Fruit fly (Drosophila melanogaster) whole organism, embryonic: Measurements from ENCODE around the gene CG9672.

Experiments
- Abd-B ChIP-seq: fragments of 200-800 bp; sonication (Bioruptor generic); optimal IDR thresholded peaks from 2 replicates; lab custom pipeline; 2018; ENCODE audit warnings: missing biosample characterization, mild to moderate bottlenecking, missing genetic modification characterization, moderate library complexity
- Atf-2 ChIP-seq: fragments of 200-800 bp; sonication (Bioruptor generic); optimal IDR thresholded peaks from 2 replicates; lab custom pipeline; 2016; ENCODE audit warnings: missing biosample characterization, missing genetic modification characterization
- C15 ChIP-seq: fragments of 200-800 bp; sonication (Bioruptor generic); IDR thresholded peaks from 3 replicates; pipeline ENCODE4 v1.3.6; 2022; ENCODE audit warnings: missing biosample characterization, missing genetic modification characterization
- CG10654 ChIP-seq: fragments of 200-800 bp; sonication (Bioruptor generic); optimal IDR thresholded peaks from 2 replicates; lab custom pipeline; 2016; ENCODE audit warnings: missing biosample characterization, missing genetic modification characterization
- CG11456 ChIP-seq: fragments of 200-800 bp; sonication (Bioruptor generic); IDR thresholded peaks from 3 replicates; pipeline ENCODE4 v1.3.6; 2022; ENCODE audit warnings: missing biosample characterization, missing genetic modification characterization
- CG12071 ChIP-seq: fragments of 200-800 bp; sonication (Bioruptor generic); optimal IDR thresholded peaks from 3 replicates; lab custom pipeline; 2018; ENCODE audit warnings: missing biosample characterization, mild to moderate bottlenecking, missing genetic modification characterization
- CG13624 ChIP-seq: fragments of 200-800 bp; sonication (Bioruptor generic); optimal IDR thresholded peaks from 2 replicates; lab custom pipeline; 2016; ENCODE audit warnings: missing biosample characterization, missing genetic modification characterization
- CG15479 ChIP-seq: fragments of 200-800 bp; sonication (Bioruptor generic); optimal IDR thresholded peaks from 3 replicates; lab custom pipeline; 2019; ENCODE audit warnings: missing biosample characterization, mild to moderate bottlenecking, missing genetic modification characterization, moderate library complexity
- CG17361 ChIP-seq: fragments of 200-800 bp; sonication (Bioruptor generic); IDR thresholded peaks from 3 replicates; pipeline ENCODE4 v1.3.6; 2022; ENCODE audit warnings: missing biosample characterization, missing genetic modification characterization
- CG18476 ChIP-seq: fragments of 200-800 bp; sonication (Bioruptor generic); optimal IDR thresholded peaks from 2 replicates; lab custom pipeline; 2016; ENCODE audit warnings: missing biosample characterization, mild to moderate bottlenecking, missing genetic modification characterization
- CG2202 ChIP-seq: fragments of 200-800 bp; sonication (Bioruptor generic); optimal IDR thresholded peaks from 2 replicates; lab custom pipeline; 2018; ENCODE audit warnings: missing biosample characterization, mild to moderate bottlenecking, missing genetic modification characterization
- CG3838 ChIP-seq: fragments of 200-800 bp; sonication (Bioruptor generic); optimal IDR thresholded peaks from 3 replicates; lab custom pipeline; 2016; ENCODE audit warnings: missing biosample characterization, missing genetic modification characterization
- CG6254 ChIP-seq: fragments of 200-800 bp; sonication (Bioruptor generic); optimal IDR thresholded peaks from 3 replicates; lab custom pipeline; 2017; ENCODE audit warnings: mild to moderate bottlenecking, missing biosample characterization, missing genetic modification reagents, missing genetic modification characterization
- CG7963 ChIP-seq: fragments of 200-800 bp; sonication (Bioruptor generic); IDR thresholded peaks from 3 replicates; pipeline ENCODE4 v1.3.6; 2022; ENCODE audit warnings: missing biosample characterization, missing genetic modification characterization; ENCODE audit not compliant: partially characterized antibody
- CG8089 ChIP-seq: fragments of 200-800 bp; sonication (Bioruptor generic); optimal IDR thresholded peaks from 3 replicates; lab custom pipeline; 2016; ENCODE audit warnings: missing biosample characterization, missing genetic modification characterization
- CG8290 ChIP-seq, 3 experiments: fragments of 200-800 bp; sonication (Bioruptor generic); optimal IDR thresholded peaks; 2 replicates each; lab custom pipeline; 2016 to 2019; ENCODE audit warnings: missing biosample characterization in 3 of 3, missing genetic modification characterization in 3 of 3, mild to moderate bottlenecking in 2 of 3, moderate library complexity in 1 of 3
- CG8924 ChIP-seq: fragments of 200-800 bp; optimal IDR thresholded peaks from 3 replicates; lab custom pipeline; 2019; ENCODE audit warnings: missing biosample characterization, mild to moderate bottlenecking, missing genetic modification characterization, moderate library complexity
- Camta ChIP-seq: fragments of 200-800 bp; sonication (Bioruptor generic); optimal IDR thresholded peaks from 2 replicates; lab custom pipeline; 2016; ENCODE audit warnings: missing biosample characterization, missing genetic modification characterization
- Dad ChIP-seq: fragments of 200-800 bp; sonication (Bioruptor generic); optimal IDR thresholded peaks from 3 replicates; lab custom pipeline; 2016; ENCODE audit warnings: missing biosample characterization, missing genetic modification characterization
- Dp ChIP-seq: fragments of 200-800 bp; sonication (Bioruptor generic); optimal IDR thresholded peaks from 2 replicates; lab custom pipeline; 2018; ENCODE audit warnings: missing biosample characterization, mild to moderate bottlenecking, missing genetic modification characterization, moderate library complexity
- ERR ChIP-seq: fragments of 200-800 bp; sonication (Bioruptor generic); optimal IDR thresholded peaks from 2 replicates; lab custom pipeline; 2016; ENCODE audit warnings: missing biosample characterization, missing genetic modification characterization
- Fer2 ChIP-seq: fragments of 200-800 bp; sonication (Bioruptor generic); optimal IDR thresholded peaks from 2 replicates; lab custom pipeline; 2018; ENCODE audit warnings: missing biosample characterization, mild to moderate bottlenecking, missing genetic modification characterization, moderate library complexity
- Fer3 ChIP-seq: fragments of 200-800 bp; sonication (Bioruptor generic); optimal IDR thresholded peaks from 2 replicates; lab custom pipeline; 2018; ENCODE audit warnings: missing biosample characterization, mild to moderate bottlenecking, missing genetic modification characterization, moderate library complexity
- Hsf ChIP-seq: fragments of 200-800 bp; sonication (Bioruptor generic); optimal IDR thresholded peaks from 3 replicates; lab custom pipeline; 2016; ENCODE audit warnings: missing biosample characterization, missing genetic modification characterization
- Lpt ChIP-seq: fragments of >200 bp; optimal IDR thresholded peaks from 2 replicates; lab custom pipeline; 2018; ENCODE audit warnings: missing biosample characterization, missing genetic modification characterization
- MBD-R2 ChIP-seq: fragments of 200-800 bp; sonication (Bioruptor generic); IDR thresholded peaks from 2 replicates; pipeline ENCODE4 v1.3.6; 2022; ENCODE audit warnings: missing biosample characterization, missing genetic modification characterization
- Mad ChIP-seq: fragments of 200-800 bp; sonication (Bioruptor generic); optimal IDR thresholded peaks from 2 replicates; lab custom pipeline; 2016; ENCODE audit warnings: missing biosample characterization, missing genetic modification characterization
- Mrtf ChIP-seq: fragments of 200-800 bp; sonication (Bioruptor generic); IDR thresholded peaks from 3 replicates; pipeline ENCODE4 v1.3.6; 2022; ENCODE audit warnings: missing biosample characterization, missing genetic modification characterization
- Myb ChIP-seq: fragments of 200-800 bp; sonication (Bioruptor generic); optimal IDR thresholded peaks from 2 replicates; lab custom pipeline; 2016; ENCODE audit warnings: missing biosample characterization, missing genetic modification characterization
- Sin3A ChIP-seq: fragments of >200 bp; optimal IDR thresholded peaks from 2 replicates; lab custom pipeline; 2018
- cato ChIP-seq: fragments of 200-800 bp; sonication (Bioruptor generic); optimal IDR thresholded peaks from 2 replicates; lab custom pipeline; 2016; ENCODE audit warnings: missing biosample characterization, missing genetic modification characterization, borderline replicate concordance
- cg ChIP-seq: fragments of 200-800 bp; sonication (Bioruptor generic); optimal IDR thresholded peaks from 3 replicates; lab custom pipeline; 2019; ENCODE audit warnings: missing biosample characterization, mild to moderate bottlenecking, missing genetic modification characterization, moderate library complexity
- chm ChIP-seq: fragments of 200-800 bp; sonication (Bioruptor generic); IDR thresholded peaks from 2 replicates; pipeline ENCODE4 v1.3.6; 2022; ENCODE audit warnings: missing biosample characterization, missing genetic modification characterization
- ci ChIP-seq: fragments of 200-800 bp; sonication (Bioruptor generic); IDR thresholded peaks from 3 replicates; pipeline ENCODE4 v1.3.6; 2022; ENCODE audit warnings: missing biosample characterization, missing genetic modification characterization
- cwo ChIP-seq: fragments of 200-800 bp; sonication (Bioruptor generic); optimal IDR thresholded peaks from 3 replicates; lab custom pipeline; 2017; ENCODE audit warnings: missing biosample characterization, missing genetic modification characterization, mild to moderate bottlenecking, moderate library complexity, missing genetic modification reagents
- fd64A ChIP-seq: fragments of 200-800 bp; sonication (Bioruptor generic); optimal IDR thresholded peaks from 3 replicates; lab custom pipeline; 2018; ENCODE audit warnings: missing biosample characterization, mild to moderate bottlenecking, missing genetic modification characterization
- ftz-f1 ChIP-seq: fragments of 200-800 bp; sonication (Bioruptor generic); optimal IDR thresholded peaks from 2 replicates; lab custom pipeline; 2016; ENCODE audit warnings: missing biosample characterization, missing genetic modification characterization
- gfzf ChIP-seq: fragments of 200-800 bp; sonication (Bioruptor generic); optimal IDR thresholded peaks from 2 replicates; lab custom pipeline; 2016; ENCODE audit warnings: missing biosample characterization, mild to moderate bottlenecking, missing genetic modification characterization, moderate library complexity
- gt ChIP-seq: fragments of 200-800 bp; sonication (Bioruptor generic); IDR thresholded peaks from 2 replicates; pipeline ENCODE4 v1.3.6; 2022; ENCODE audit warnings: missing biosample characterization, missing genetic modification characterization
- lilli ChIP-seq: fragments of 200-800 bp; sonication (Bioruptor generic); optimal IDR thresholded peaks from 3 replicates; lab custom pipeline; 2016; ENCODE audit warnings: missing biosample characterization, missing genetic modification characterization
- nerfin-2 ChIP-seq: fragments of 200-800 bp; sonication (Bioruptor generic); IDR thresholded peaks from 2 replicates; pipeline ENCODE4 v1.3.6; 2022; ENCODE audit warnings: missing biosample characterization, missing genetic modification characterization; ENCODE audit not compliant: partially characterized antibody
- peb ChIP-seq: fragments of 200-800 bp; sonication (Bioruptor generic); IDR thresholded peaks from 2 replicates; pipeline ENCODE4 v1.3.6; 2022; ENCODE audit warnings: missing biosample characterization, missing genetic modification characterization
- repo ChIP-seq: fragments of 200-800 bp; sonication (Bioruptor generic); optimal IDR thresholded peaks from 2 replicates; lab custom pipeline; 2016; ENCODE audit warnings: missing biosample characterization, missing genetic modification characterization
- rib ChIP-seq: fragments of 200-800 bp; sonication (Bioruptor generic); IDR thresholded peaks from 2 replicates; pipeline ENCODE4 v1.3.6; 2022; ENCODE audit warnings: missing biosample characterization, missing genetic modification characterization
- so ChIP-seq: fragments of 200-800 bp; sonication (Bioruptor generic); IDR thresholded peaks from 3 replicates; pipeline ENCODE4 v1.3.6; 2022; ENCODE audit warnings: missing biosample characterization, missing genetic modification characterization
- sqz ChIP-seq: fragments of 200-800 bp; sonication (Bioruptor generic); optimal IDR thresholded peaks from 3 replicates; lab custom pipeline; 2018; ENCODE audit warnings: missing biosample characterization, mild to moderate bottlenecking, missing genetic modification characterization
- ssp ChIP-seq: fragments of 200-800 bp; sonication (Bioruptor generic); IDR thresholded peaks from 2 replicates; pipeline ENCODE4 v1.3.6; 2022; ENCODE audit warnings: missing biosample characterization, missing genetic modification characterization
- tap ChIP-seq: fragments of 200-800 bp; optimal IDR thresholded peaks from 3 replicates; lab custom pipeline; 2019; ENCODE audit warnings: missing biosample characterization, mild to moderate bottlenecking, missing genetic modification characterization, moderate library complexity

CG9672 gene

dm6 chrX:16723203-16724173 lies 16.8 kb upstream of the CG9672 start (continued):
- TF ChIP-seq Mrtf (GFP tag; lab: Robert Waterston, UW) (no peak), CG17361 (GFP tag; lab: Robert Waterston, UW) (peak; percentile 76; the same call in 2 of the 3 replicates), Myb (peak; percentile 23), CG12071 (GFP tag; lab: Kevin White, UChicago) (peak; percentile 17), rib (GFP tag; lab: Robert Waterston, UW) (0 out of 2 replicates have a peak, but pooled peaks have one; percentile 13), Dp (no peak), gt (GFP tag; lab: Robert Waterston, UW) (no peak), Sin3A (lab: Kevin White, UChicago) (no peak), cg (GFP tag; lab: Kevin White, UChicago) (peak; percentile 56), Hsf (peak; percentile 63), Dad (GFP tag; lab: Kevin White, UChicago) (no peak), fd64A (GFP tag; lab: Kevin White, UChicago) (no peak), Mad (GFP tag; lab: Kevin White, UChicago) (peak; percentile 38), repo (GFP tag; lab: Kevin White, UChicago) (no peak), Fer3 (peak; percentile 58), cwo (GFP tag; lab: Kevin White, UChicago) (peak; percentile 24), CG13624 (no peak), CG15479 (no peak), ftz-f1 (no peak), CG8290 (GFP tag; optimal IDR thresholded peaks at IDR 0.05; lab: Kevin White, UChicago) (no peak), CG8290 (tag; optimal IDR thresholded peaks at IDR 0.05; lab: Kevin White, UChicago) (peak in 1 of 2 experiments; percentile 2), C15 (GFP tag; lab: Robert Waterston, UW) (no peak), Lpt (GFP tag; lab: Kevin White, UChicago) (no peak), sqz (GFP tag; lab: Kevin White, UChicago) (no peak), Atf-2 (GFP tag; lab: Kevin White, UChicago) (peak; percentile 59), chm (GFP tag; lab: Robert Waterston, UW) (no peak), CG18476 (GFP tag; lab: Kevin White, UChicago) (peak; percentile 6), ci (GFP tag; lab: Robert Waterston, UW) (peak; percentile 80), Abd-B (GFP tag; lab: Kevin White, UChicago) (peak; percentile 69), cato (no peak), CG8924 (tag; lab: Kevin White, UChicago) (peak; percentile 79), Fer2 (tag; lab: Kevin White, UChicago) (no peak), lilli (GFP tag; lab: Kevin White, UChicago) (peak; percentile 74), Camta (GFP tag; lab: Kevin White, UChicago) (peak; percentile 68), CG10654 (GFP tag; lab: Kevin White, UChicago) (peak; percentile 39), MBD-R2 (GFP tag; lab: Robert Waterston, UW) (peak; percentile 15; the same call in 1 of the 2 replicates), ssp (peak; percentile 23; the same call in 1 of the 2 replicates), peb (GFP tag; lab: Robert Waterston, UW) (no peak), CG8089 (GFP tag; lab: Kevin White, UChicago) (no peak), CG7963 (GFP tag; lab: Robert Waterston, UW) (no peak), so (GFP tag; lab: Robert Waterston, UW) (peak; percentile 68; the same call in 2 of the 3 replicates), ERR (GFP tag; lab: Kevin White, UChicago) (peak; percentile 2), tap (tag; lab: Kevin White, UChicago) (peak; percentile 19), CG6254 (GFP tag; lab: Kevin White, UChicago) (no peak), CG2202 (tag; lab: Kevin White, UChicago) (peak; percentile 47), CG11456 (GFP tag; lab: Robert Waterston, UW) (peak; percentile 53; the same call in 2 of the 3 replicates), gfzf (GFP tag; lab: Kevin White, UChicago) (no peak), nerfin-2 (GFP tag; lab: Robert Waterston, UW) (no peak), CG3838 (GFP tag; lab: Kevin White, UChicago) (no peak)
